Worm (Caenorhabditis elegans): ENCODE results near the gene ZK180.6.
A peak's percentile ranks its signal among the peaks of the same experiment; 100 is the strongest.

DNA sequence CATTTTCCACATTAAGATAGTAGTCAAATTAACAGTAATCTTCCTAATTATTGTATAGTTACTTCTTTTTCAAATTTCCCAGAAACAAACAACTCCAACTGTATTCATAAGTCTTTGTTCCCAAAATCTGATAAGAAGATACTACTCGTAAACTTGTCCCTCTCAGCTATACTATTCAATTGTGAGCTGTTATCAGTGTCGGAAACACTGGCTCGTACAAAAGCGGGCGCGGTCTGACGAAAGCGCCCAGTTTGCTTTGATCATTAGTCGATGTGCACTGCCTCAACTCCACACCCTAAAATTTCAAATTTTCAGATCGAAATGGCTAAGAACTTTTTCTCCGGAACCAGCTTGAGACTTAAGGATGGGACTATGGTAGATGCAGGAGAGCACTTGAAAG lies 38.1 kb downstream of the ZK180.6 start, which contains the start of gene trx-3:
- TF ChIP-seq ceh-9 (tag; optimal IDR thresholded peaks at IDR 0.05) = no peak
- TF ChIP-seq ztf-4 (tag; optimal IDR thresholded peaks at IDR 0.05) = no peak
- TF ChIP-seq zag-1 (tag; optimal IDR thresholded peaks at IDR 0.05) = no peak
- TF ChIP-seq lin-39 (tag; optimal IDR thresholded peaks at IDR 0.05) = no peak
- TF ChIP-seq elt-2 (tag; optimal IDR thresholded peaks at IDR 0.05) = peak; percentile 82
- no peak for TF ChIP-seq unc-39 (tag; optimal IDR thresholded peaks at IDR 0.05)
- peak; percentile 36 for TF ChIP-seq pha-4 (tag; optimal IDR thresholded peaks at IDR 0.05)
- TF ChIP-seq lin-15B (tag; optimal IDR thresholded peaks at IDR 0.05) = no peak
- TF ChIP-seq elt-3 (tag; optimal IDR thresholded peaks at IDR 0.05) = no peak
- TF ChIP-seq elt-1 (tag; optimal IDR thresholded peaks at IDR 0.05) = no peak
- no peak for TF ChIP-seq snpc-4 (tag; optimal IDR thresholded peaks at IDR 0.05)
- TF ChIP-seq nhr-11 (tag; optimal IDR thresholded peaks at IDR 0.05) = no peak
- no peak for TF ChIP-seq mdl-1 (tag; optimal IDR thresholded peaks at IDR 0.05)
- TF ChIP-seq unc-62 (GFP tag; optimal IDR thresholded peaks at IDR 0.05) = no peak
